Fruit fly (Drosophila melanogaster): Measurements from ENCODE around the gene Gagr.

Gene Gagr

DNA sequence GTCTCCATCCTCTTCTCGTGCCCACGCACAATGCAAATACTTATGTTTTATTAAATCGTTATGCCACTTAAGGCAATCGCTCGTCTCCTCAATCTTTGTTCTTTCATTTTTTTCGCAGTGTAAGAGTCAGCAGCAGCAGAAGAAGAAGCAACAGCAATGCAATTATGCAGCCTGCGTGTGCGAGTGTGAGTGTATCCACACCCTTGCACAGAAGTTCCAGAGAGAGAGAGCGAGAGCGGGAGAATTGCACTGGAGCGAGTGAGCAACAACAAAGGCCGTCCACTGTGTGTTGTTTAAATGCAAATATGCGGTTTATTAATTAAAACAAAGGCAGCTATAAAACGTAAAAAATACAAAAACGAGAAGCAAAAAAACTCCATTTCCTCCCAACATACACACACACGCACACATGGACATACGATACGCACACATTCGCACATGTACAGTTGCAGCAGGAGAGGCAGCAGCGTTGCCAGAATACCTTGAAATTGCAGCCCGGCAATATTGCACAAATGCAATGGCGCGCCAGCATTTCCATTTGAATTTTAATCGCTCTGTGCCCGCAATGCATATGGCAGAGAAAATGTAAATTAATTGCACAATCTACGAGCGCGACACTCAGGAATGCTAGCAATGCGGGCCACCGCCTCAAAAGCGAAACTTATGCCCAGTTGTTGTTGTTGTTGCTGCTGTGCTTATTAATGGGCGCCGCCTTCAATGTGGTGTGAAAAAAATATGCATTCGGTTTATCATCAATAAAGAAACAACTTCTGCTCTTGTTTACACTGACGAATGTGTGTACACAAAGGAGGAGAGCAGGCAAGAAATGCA lies 14.4 kb downstream of the Gagr start (continued):
- TF ChIP-seq chm (GFP tag; IDR thresholded peaks at IDR 0.05) (peak; percentile 78; the same call in 1 of the 2 replicates), al (GFP tag; IDR thresholded peaks at IDR 0.05) (no peak), jigr1 (GFP tag; IDR thresholded peaks at IDR 0.05) (no peak), CG15514 (GFP tag; optimal IDR thresholded peaks at IDR 0.05) (no peak), CG32772 (GFP tag; IDR thresholded peaks at IDR 0.05) (no peak), CG8478 (optimal IDR thresholded peaks at IDR 0.05) (peak; percentile 2), CG13287 (GFP tag; IDR thresholded peaks at IDR 0.05; ENCODE audit: partially characterized antibody) (no peak), sima (GFP tag; optimal IDR thresholded peaks at IDR 0.05) (no peak), Hsf (GFP tag; optimal IDR thresholded peaks at IDR 0.05) (no peak), CG2129 (GFP tag; IDR thresholded peaks at IDR 0.05; ENCODE audit: partially characterized antibody) (no peak), CG5180 (GFP tag; optimal IDR thresholded peaks at IDR 0.05) (peak; percentile 46), HmgZ (tag; optimal IDR thresholded peaks at IDR 0.05) (no peak), Ssrp (tag; optimal IDR thresholded peaks at IDR 0.05) (no peak), Ets65A (GFP tag) (no peak), inv (GFP tag; IDR thresholded peaks at IDR 0.05; ENCODE audit: partially characterized antibody) (no peak), her (GFP tag; optimal IDR thresholded peaks at IDR 0.05) (peak; percentile 26), CG13296 (GFP tag; optimal IDR thresholded peaks at IDR 0.05) (no peak), otp (GFP tag; IDR thresholded peaks at IDR 0.05) (peak; percentile 69; the same call in 2 of the 3 replicates), Pdp1 (GFP tag; optimal IDR thresholded peaks at IDR 0.05) (peak; percentile 4 to 48), CkIIα-i1 (GFP tag; IDR thresholded peaks at IDR 0.05) (no peak), PHDP (tag; optimal IDR thresholded peaks at IDR 0.05) (no peak), seq (GFP tag; IDR thresholded peaks at IDR 0.05) (no peak), H2.0 (GFP tag; IDR thresholded peaks at IDR 0.05) (no peak), CG10267 (tag; optimal IDR thresholded peaks at IDR 0.05) (no peak), CG4404 (GFP tag; IDR thresholded peaks at IDR 0.05) (peak; percentile 48; the same call in 1 of the 2 replicates), caup (GFP tag; optimal IDR thresholded peaks at IDR 0.05; ENCODE audit: severe bottlenecking) (peak; percentile 6), zfh2 (GFP tag; optimal IDR thresholded peaks at IDR 0.05) (no peak), C15 (GFP tag; IDR thresholded peaks at IDR 0.05) (no peak), Mrtf (GFP tag; IDR thresholded peaks at IDR 0.05) (no peak), CG4328 (GFP tag; optimal IDR thresholded peaks at IDR 0.05) (peak; percentile 56), BtbVII (GFP tag; optimal IDR thresholded peaks at IDR 0.05) (no peak), CG4282 (GFP tag; optimal IDR thresholded peaks at IDR 0.05) (no peak), slbo (GFP tag; IDR thresholded peaks at IDR 0.05) (no peak), CG3281 (GFP tag; optimal IDR thresholded peaks at IDR 0.05) (no peak), ems (GFP tag; optimal IDR thresholded peaks at IDR 0.05) (no peak), Hmr (GFP tag; optimal IDR thresholded peaks at IDR 0.05) (no peak), CG11696 (GFP tag; IDR thresholded peaks at IDR 0.05) (no peak), B-H1 (GFP tag; IDR thresholded peaks at IDR 0.05) (no peak; the same call in 2 of the 3 replicates), dm (GFP tag; optimal IDR thresholded peaks at IDR 0.05) (peak; percentile 37), twi (tag; optimal IDR thresholded peaks at IDR 0.05) (no peak), phol (tag; optimal IDR thresholded peaks at IDR 0.05) (peak; percentile 1), Aef1 (GFP tag; IDR thresholded peaks at IDR 0.05) (no peak), Sox100B (GFP tag; optimal IDR thresholded peaks at IDR 0.05) (peak; percentile 18), danr (GFP tag; IDR thresholded peaks at IDR 0.05) (no peak), Nf-YA (GFP tag; IDR thresholded peaks at IDR 0.05) (no peak), Meics (GFP tag; optimal IDR thresholded peaks at IDR 0.05) (no peak), CG6854 (GFP tag; optimal IDR thresholded peaks at IDR 0.05) (no peak), crc (GFP tag; optimal IDR thresholded peaks at IDR 0.05) (no peak), Hr78 (GFP tag; optimal IDR thresholded peaks at IDR 0.05) (no peak), knrl (GFP tag; IDR thresholded peaks at IDR 0.05; ENCODE audit: partially characterized antibody) (no peak)

All from whole organism, embryonic.